Fruit fly (Drosophila melanogaster): ENCODE data around the gene CG31751.

Gene CG31751

dm6 chr2L:18653328-18653675 is 23.7 kb upstream of the CG31751 start (continued):
- TF ChIP-seq CG9437 (GFP tag; optimal IDR thresholded peaks at IDR 0.05) (no peak), Oli (tag; optimal IDR thresholded peaks at IDR 0.05) (peak; percentile 58), Side (GFP tag; optimal IDR thresholded peaks at IDR 0.05) (peak; percentile 52), gsb-n (tag; optimal IDR thresholded peaks at IDR 0.05) (peak; percentile 70), CG10366 (GFP tag; IDR thresholded peaks at IDR 0.05) (peak; percentile 66), CG17359 (tag; optimal IDR thresholded peaks at IDR 0.05) (peak; percentile 83), Sry-β (GFP tag; optimal IDR thresholded peaks at IDR 0.05) (peak; percentile 19), CG7271 (tag; optimal IDR thresholded peaks at IDR 0.05) (peak; percentile 51)

- TF ChIP-seq Ets97D (GFP tag; optimal IDR thresholded peaks at IDR 0.05) (no peak), CkIIα-i1 (GFP tag; IDR thresholded peaks at IDR 0.05) (no peak), Ets65A (GFP tag) (peak; percentile 51), CG11456 (GFP tag; IDR thresholded peaks at IDR 0.05) (no peak), sd (tag; optimal IDR thresholded peaks at IDR 0.05) (no peak), vfl (GFP tag; optimal IDR thresholded peaks at IDR 0.05) (no peak), ara (GFP tag; IDR thresholded peaks at IDR 0.05) (no peak), Lhr (GFP tag; optimal IDR thresholded peaks at IDR 0.05) (no peak), B-H1 (GFP tag; IDR thresholded peaks at IDR 0.05) (no peak), CG14441 (GFP tag; IDR thresholded peaks at IDR 0.05) (0 out of 2 replicates have a peak, but pooled peaks have one; percentile 12), HmgZ (tag; optimal IDR thresholded peaks at IDR 0.05) (no peak), C15 (GFP tag; IDR thresholded peaks at IDR 0.05) (no peak), Atf3 (GFP tag; optimal IDR thresholded peaks at IDR 0.05) (no peak), CG17385 (GFP tag; optimal IDR thresholded peaks at IDR 0.05) (no peak), Med (GFP tag) (peak; percentile 56), CG13894 (tag; optimal IDR thresholded peaks at IDR 0.05) (no peak), gcm2 (GFP tag; optimal IDR thresholded peaks at IDR 0.05) (no peak), Hr78 (GFP tag; optimal IDR thresholded peaks at IDR 0.05) (peak in 1 of 2 experiments; percentile 18), dmrt11E (tag; optimal IDR thresholded peaks at IDR 0.05) (no peak), oc (tag; optimal IDR thresholded peaks at IDR 0.05) (peak; percentile 58), MESR4 (GFP tag; optimal IDR thresholded peaks at IDR 0.05) (no peak), sens (GFP tag) (peak; percentile 84), abd-A (tag; optimal IDR thresholded peaks at IDR 0.05) (no peak), CG11085 (GFP tag; IDR thresholded peaks at IDR 0.05) (no peak), CG1832 (GFP tag; optimal IDR thresholded peaks at IDR 0.05) (no peak), pan (optimal IDR thresholded peaks at IDR 0.05) (no peak), pan (GFP tag; optimal IDR thresholded peaks at IDR 0.05 in 1 of 2, IDR thresholded peaks at IDR 0.05 in 1 of 2) (no peak), CG6791 (GFP tag; IDR thresholded peaks at IDR 0.05; ENCODE audit: partially characterized antibody) (no peak), Jarid2 (GFP tag; optimal IDR thresholded peaks at IDR 0.05) (no peak), CG9817 (tag; optimal IDR thresholded peaks at IDR 0.05) (no peak), CG12391 (tag; optimal IDR thresholded peaks at IDR 0.05) (no peak), Antp (GFP tag; optimal IDR thresholded peaks at IDR 0.05) (no peak), vvl (GFP tag; IDR thresholded peaks at IDR 0.05) (peak; percentile 71; the same call in 1 of the 2 replicates), CG16815 (GFP tag; optimal IDR thresholded peaks at IDR 0.05) (no peak), CG4424 (GFP tag; optimal IDR thresholded peaks at IDR 0.05) (no peak), CG1233 (GFP tag; optimal IDR thresholded peaks at IDR 0.05) (no peak), pfk (GFP tag; optimal IDR thresholded peaks at IDR 0.05) (no peak), ssp (GFP tag; IDR thresholded peaks at IDR 0.05) (no peak), slbo (GFP tag; IDR thresholded peaks at IDR 0.05) (0 out of 2 replicates have a peak, but pooled peaks have one; percentile 11), nom (GFP tag; optimal IDR thresholded peaks at IDR 0.05) (no peak), kni (GFP tag; optimal IDR thresholded peaks at IDR 0.05) (peak; percentile 76), CG12299 (tag; optimal IDR thresholded peaks at IDR 0.05) (no peak)
These were observed 20.3 kb upstream of the CG31751 start for dm6 chr2L:18656691-18657237.

Measured in whole organism, embryonic.